Worm (Caenorhabditis elegans) whole organism, L2 larva: Measurements from ENCODE around the gene F53C3.6.

Experiments used
- elt-1 ChIP-seq: fragments of 150-350 bp; optimal IDR thresholded peaks from 2 replicates; lab custom pipeline; 2014; ENCODE audit warnings: missing biosample characterization, missing genetic modification characterization
- fos-1 ChIP-seq: fragments of 150-350 bp; optimal IDR thresholded peaks from 2 replicates; lab custom pipeline; 2014; ENCODE audit warnings: missing biosample characterization, missing genetic modification characterization

DNA sequence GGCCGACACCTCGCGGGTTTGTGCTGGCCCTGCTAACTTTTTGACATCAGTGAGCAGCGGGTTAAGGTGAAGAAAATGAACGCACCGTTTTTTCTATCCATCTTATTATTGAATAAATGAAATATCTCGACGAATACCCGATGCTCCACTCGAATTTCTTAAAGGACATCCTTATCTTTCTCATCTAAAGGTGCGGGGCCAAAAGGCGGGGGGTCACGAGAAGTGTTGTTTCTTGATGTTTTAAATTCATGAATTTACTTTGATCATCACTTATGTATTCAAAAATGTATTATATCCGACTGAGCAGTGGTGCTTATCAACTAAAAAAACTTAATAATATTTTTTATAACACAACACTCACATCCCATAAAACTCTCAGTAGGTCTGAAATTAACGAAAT is 33.3 kb upstream of the F53C3.6 start, which contains the start of gene nhr-261:
- TF ChIP-seq fos-1 (tag; lab: Kevin White, UChicago), result no peak
- TF ChIP-seq elt-1 (tag; lab: Kevin White, UChicago), result no peak
